Fruit fly (Drosophila melanogaster): ENCODE results near the gene Bacc.

- TF ChIP-seq Dll (optimal IDR thresholded peaks at IDR 0.05) = no peak
- no peak for TF ChIP-seq EcR (GFP tag; optimal IDR thresholded peaks at IDR 0.05)
- no peak for TF ChIP-seq pan (optimal IDR thresholded peaks at IDR 0.05)
- TF ChIP-seq psq (optimal IDR thresholded peaks at IDR 0.05) = no peak
Measured at dm6 chr2L:2724459-2724858, 27.8 kb upstream of the Bacc start.

Data from whole organism.